Fruit fly (Drosophila melanogaster): ENCODE measurements around the gene mRpL36.

Gene mRpL36

dm6 chr3L:8093553-8093952 lies 31.4 kb downstream of the mRpL36 start (continued):
- TF ChIP-seq CG12769 (tag; optimal IDR thresholded peaks at IDR 0.05) (peak; percentile 42), Mad (GFP tag; optimal IDR thresholded peaks at IDR 0.05) (no peak), zfh2 (GFP tag; optimal IDR thresholded peaks at IDR 0.05) (no peak), sima (GFP tag; optimal IDR thresholded peaks at IDR 0.05) (no peak), NC2α (GFP tag; optimal IDR thresholded peaks at IDR 0.05) (no peak), fd96Cb (tag; optimal IDR thresholded peaks at IDR 0.05) (no peak), Doc3 (GFP tag; IDR thresholded peaks at IDR 0.05; ENCODE audit: partially characterized antibody) (no peak), CG10654 (GFP tag; optimal IDR thresholded peaks at IDR 0.05) (no peak), crc (GFP tag; optimal IDR thresholded peaks at IDR 0.05) (no peak), hbn (GFP tag; IDR thresholded peaks at IDR 0.05; ENCODE audit: partially characterized antibody) (no peak), bsh (GFP tag; optimal IDR thresholded peaks at IDR 0.05) (peak in 1 of 2 experiments; percentile 17), CG10209 (GFP tag; optimal IDR thresholded peaks at IDR 0.05) (peak; percentile 15), row (GFP tag; IDR thresholded peaks at IDR 0.05) (no peak), CG10979 (tag; optimal IDR thresholded peaks at IDR 0.05) (no peak), exex (tag; optimal IDR thresholded peaks at IDR 0.05) (peak; percentile 99), fd3F (GFP tag; optimal IDR thresholded peaks at IDR 0.05) (peak; percentile 13), ara (GFP tag; IDR thresholded peaks at IDR 0.05) (no peak), lbe (GFP tag; optimal IDR thresholded peaks at IDR 0.05) (no peak), CG10321 (GFP tag; IDR thresholded peaks at IDR 0.05) (no peak), CG2202 (tag; optimal IDR thresholded peaks at IDR 0.05) (no peak), CG8765 (GFP tag; IDR thresholded peaks at IDR 0.05) (no peak), CG6854 (GFP tag; optimal IDR thresholded peaks at IDR 0.05) (peak; percentile 28), shn (GFP tag; optimal IDR thresholded peaks at IDR 0.05) (no peak), CG14667 (GFP tag; IDR thresholded peaks at IDR 0.05) (no peak), Vsx1 (GFP tag; optimal IDR thresholded peaks at IDR 0.05) (peak; percentile 53), Deaf1 (tag; optimal IDR thresholded peaks at IDR 0.05) (peak; percentile 18), esg (GFP tag; conservative IDR thresholded peaks at IDR 0.05) (no peak), NK7.1 (GFP tag; optimal IDR thresholded peaks at IDR 0.05) (no peak), so (GFP tag; IDR thresholded peaks at IDR 0.05) (no peak), CG8290 (GFP tag; optimal IDR thresholded peaks at IDR 0.05) (no peak), CG8290 (tag; optimal IDR thresholded peaks at IDR 0.05) (peak in 1 of 2 experiments; percentile 54), sd (tag; optimal IDR thresholded peaks at IDR 0.05) (peak; percentile 90), h (optimal IDR thresholded peaks at IDR 0.05) (no peak), vfl (GFP tag; optimal IDR thresholded peaks at IDR 0.05) (no peak), CG6254 (GFP tag; optimal IDR thresholded peaks at IDR 0.05) (no peak), insv (GFP tag; optimal IDR thresholded peaks at IDR 0.05) (no peak), CG17359 (tag; optimal IDR thresholded peaks at IDR 0.05) (no peak), crol (GFP tag; IDR thresholded peaks at IDR 0.05) (peak; percentile 79), CG12155 (GFP tag; optimal IDR thresholded peaks at IDR 0.05) (no peak), lmd (GFP tag; IDR thresholded peaks at IDR 0.05) (no peak), zf30C (GFP tag; optimal IDR thresholded peaks at IDR 0.05) (no peak), gfzf (GFP tag; optimal IDR thresholded peaks at IDR 0.05) (no peak), CG12659 (GFP tag; optimal IDR thresholded peaks at IDR 0.05) (peak; percentile 29), Oli (tag; optimal IDR thresholded peaks at IDR 0.05) (no peak), CG10274 (GFP tag; optimal IDR thresholded peaks at IDR 0.05) (no peak), lov (optimal IDR thresholded peaks at IDR 0.05) (no peak), lov (GFP tag; IDR thresholded peaks at IDR 0.05) (no peak), lola (GFP tag; optimal IDR thresholded peaks at IDR 0.05) (no peak), br (optimal IDR thresholded peaks at IDR 0.05) (no peak), CG2875 (GFP tag; optimal IDR thresholded peaks at IDR 0.05) (no peak), CG3065 (GFP tag; optimal IDR thresholded peaks at IDR 0.05) (no peak), CG15269 (tag; optimal IDR thresholded peaks at IDR 0.05) (peak; percentile 44), CG4360 (GFP tag; IDR thresholded peaks at IDR 0.05) (no peak)

Measured in whole organism, embryonic.